Worm (Caenorhabditis elegans) whole organism, L2 larva: Measurements from ENCODE around the gene degt-1.

Experiments used
- C34F6.9 ChIP-seq: fragments of 150-350 bp; optimal IDR thresholded peaks from 2 replicates; lab custom pipeline; 2014; ENCODE audit warnings: missing biosample characterization, missing genetic modification characterization
- R02D3.7 ChIP-seq: fragments of 150-350 bp; optimal IDR thresholded peaks from 2 replicates; lab custom pipeline; 2014; ENCODE audit warnings: missing biosample characterization, missing genetic modification characterization
- Y55F3AM.14 ChIP-seq: fragments of 200-800 bp; sonication (Bioruptor generic); optimal IDR thresholded peaks from 2 replicates; lab custom pipeline; 2018; ENCODE audit warnings: mild to moderate bottlenecking, missing genetic modification characterization, missing compliant biosample characterization
- ZK546.5 ChIP-seq: sonication (generic microtip); optimal IDR thresholded peaks from 2 replicates; lab custom pipeline; 2017; ENCODE audit warnings: missing biosample characterization, missing genetic modification characterization
- alr-1 ChIP-seq: fragments of 150-350 bp; optimal IDR thresholded peaks from 2 replicates; lab custom pipeline; 2014; ENCODE audit warnings: missing biosample characterization, missing genetic modification characterization
- aly-2 ChIP-seq: fragments of 150-350 bp; optimal IDR thresholded peaks from 2 replicates; lab custom pipeline; 2014; ENCODE audit warnings: missing biosample characterization, missing genetic modification characterization
- ama-1 ChIP-seq: fragments of 150-350 bp; optimal IDR thresholded peaks from 2 replicates; lab custom pipeline; 2018; ENCODE audit warnings: inconsistent platforms
- blmp-1 ChIP-seq: sonication (generic microtip); optimal IDR thresholded peaks from 2 replicates; lab custom pipeline; 2017; ENCODE audit warnings: missing genetic modification characterization, mild to moderate bottlenecking, missing compliant biosample characterization, antibody characterized with exemption, moderate library complexity; ENCODE audit not compliant: insufficient read depth
- dmd-4 ChIP-seq: sonication (generic microtip); optimal IDR thresholded peaks from 2 replicates; lab custom pipeline; 2017; ENCODE audit warnings: missing biosample characterization, missing genetic modification characterization
- egl-27 ChIP-seq: sonication (generic microtip); optimal IDR thresholded peaks from 3 replicates; lab custom pipeline; 2017; ENCODE audit warnings: missing biosample characterization, missing genetic modification reagents, missing genetic modification characterization
- elt-1 ChIP-seq: fragments of 150-350 bp; optimal IDR thresholded peaks from 2 replicates; lab custom pipeline; 2014; ENCODE audit warnings: missing biosample characterization, missing genetic modification characterization
- elt-3 ChIP-seq: sonication (generic microtip); optimal IDR thresholded peaks from 2 replicates; lab custom pipeline; 2017; ENCODE audit warnings: missing biosample characterization, missing genetic modification characterization
- fos-1 ChIP-seq: fragments of 150-350 bp; optimal IDR thresholded peaks from 2 replicates; lab custom pipeline; 2014; ENCODE audit warnings: missing biosample characterization, missing genetic modification characterization
- gmeb-1 ChIP-seq: fragments of 150-350 bp; optimal IDR thresholded peaks from 2 replicates; lab custom pipeline; 2014; ENCODE audit warnings: missing biosample characterization, missing genetic modification characterization
- lin-11 ChIP-seq: fragments of 150-350 bp; sonication (generic microtip); optimal IDR thresholded peaks from 2 replicates; lab custom pipeline; 2014; ENCODE audit warnings: missing biosample characterization, missing genetic modification characterization, inconsistent platforms, mixed read lengths
- lin-13 ChIP-seq: fragments of 150-350 bp; optimal IDR thresholded peaks from 2 replicates; lab custom pipeline; 2014; ENCODE audit warnings: missing biosample characterization, missing genetic modification reagents, missing genetic modification characterization
- lin-39 ChIP-seq: fragments of 150-350 bp; optimal IDR thresholded peaks from 2 replicates; lab custom pipeline; 2014; ENCODE audit warnings: missing biosample characterization, missing genetic modification reagents, missing genetic modification characterization
- mab-5 ChIP-seq: fragments of 150-350 bp; optimal IDR thresholded peaks from 2 replicates; lab custom pipeline; 2014; ENCODE audit warnings: missing biosample characterization, missing genetic modification characterization
- mbf-1 ChIP-seq: sonication (generic microtip); optimal IDR thresholded peaks from 2 replicates; lab custom pipeline; 2017; ENCODE audit warnings: missing biosample characterization, missing genetic modification characterization
- mdl-1 ChIP-seq, 2 experiments: fragments of 150-350 bp in 1 of 2; sonication (generic microtip) in 1 of 2; optimal IDR thresholded peaks; 2 replicates each; lab custom pipeline; 2017; ENCODE audit warnings: missing biosample characterization in 2 of 2, missing genetic modification characterization in 2 of 2
- nhr-10 ChIP-seq: sonication (generic microtip); optimal IDR thresholded peaks from 2 replicates; lab custom pipeline; 2017; ENCODE audit warnings: missing biosample characterization, missing genetic modification characterization
- nhr-11 ChIP-seq: fragments of 150-350 bp; optimal IDR thresholded peaks from 2 replicates; lab custom pipeline; 2014; ENCODE audit warnings: missing biosample characterization, missing genetic modification characterization
- nhr-23 ChIP-seq: fragments of 150-350 bp; optimal IDR thresholded peaks from 2 replicates; lab custom pipeline; 2014; ENCODE audit warnings: missing biosample characterization, missing genetic modification reagents, missing genetic modification characterization
- nhr-237 ChIP-seq: fragments of 150-350 bp; optimal IDR thresholded peaks from 2 replicates; lab custom pipeline; 2014; ENCODE audit warnings: missing biosample characterization, missing genetic modification characterization
- nhr-25 ChIP-seq: fragments of 150-350 bp; sonication (generic microtip); optimal IDR thresholded peaks from 3 replicates; lab custom pipeline; 2014; ENCODE audit warnings: missing biosample characterization, missing genetic modification characterization
- nhr-6 ChIP-seq: fragments of 150-350 bp; optimal IDR thresholded peaks from 2 replicates; lab custom pipeline; 2014; ENCODE audit warnings: missing biosample characterization, missing genetic modification characterization
- peb-1 ChIP-seq: fragments of 150-350 bp; optimal IDR thresholded peaks from 2 replicates; lab custom pipeline; 2014; ENCODE audit warnings: missing biosample characterization, missing genetic modification characterization
- skn-1 ChIP-seq: sonication (generic microtip); optimal IDR thresholded peaks from 2 replicates; lab custom pipeline; 2017; ENCODE audit warnings: missing biosample characterization, missing genetic modification characterization
- sma-3 ChIP-seq: sonication (generic microtip); optimal IDR thresholded peaks from 2 replicates; lab custom pipeline; 2016; ENCODE audit warnings: missing genetic modification reagents, missing genetic modification characterization, missing compliant biosample characterization
- sma-9 ChIP-seq, 2 experiments: fragments of 150-350 bp in 1 of 2; sonication (generic microtip) in 1 of 2; optimal IDR thresholded peaks; 2 replicates each; lab custom pipeline; 2014 to 2016; ENCODE audit warnings: missing genetic modification characterization in 2 of 2, mild to moderate bottlenecking in 1 of 2, missing biosample characterization in 1 of 2, missing compliant biosample characterization in 1 of 2, missing genetic modification reagents in 1 of 2, moderate library complexity in 1 of 2
- snpc-4 ChIP-seq: fragments of 150-350 bp; optimal IDR thresholded peaks from 2 replicates; lab custom pipeline; 2014; ENCODE audit warnings: missing biosample characterization, missing genetic modification characterization
- unc-62 ChIP-seq: fragments of 150-350 bp; optimal IDR thresholded peaks from 2 replicates; lab custom pipeline; 2014; ENCODE audit warnings: missing biosample characterization, missing genetic modification reagents, missing genetic modification characterization
- zag-1 ChIP-seq: fragments of 150-350 bp; optimal IDR thresholded peaks from 2 replicates; lab custom pipeline; 2014; ENCODE audit warnings: missing biosample characterization, missing genetic modification characterization
- ztf-11 ChIP-seq: sonication (generic microtip); optimal IDR thresholded peaks from 2 replicates; lab custom pipeline; 2017; ENCODE audit warnings: missing biosample characterization, missing genetic modification characterization

Gene degt-1

ce11 chrV:10540024-10540423 lies at the start of gene degt-1:
Gene degt-1 (plus strand): TSS chrV:10540324.
- TF ChIP-seq nhr-6 (tag; lab: Kevin White, UChicago) (no peak), nhr-11 (tag; lab: Kevin White, UChicago) (no peak), nhr-10 (tag; lab: Kevin White, UChicago) (no peak), skn-1 (tag; lab: Kevin White, UChicago) (no peak), nhr-25 (no peak), nhr-237 (tag; lab: Kevin White, UChicago) (no peak), lin-39 (tag; lab: Kevin White, UChicago) (no peak), egl-27 (tag; lab: Kevin White, UChicago) (no peak), peb-1 (no peak), R02D3.7 (no peak), sma-3 (GFP tag; lab: Kevin White, UChicago) (no peak), C34F6.9 (tag; lab: Kevin White, UChicago) (no peak), zag-1 (no peak), ztf-11 (tag; lab: Kevin White, UChicago) (no peak), nhr-23 (tag; lab: Kevin White, UChicago) (no peak)
- TF ChIP-seq, all 48 proteins: peak for 0

- TF ChIP-seq unc-62 (GFP tag; lab: Kevin White, UChicago), result no peak
- TF ChIP-seq dmd-4 (tag; lab: Kevin White, UChicago), result no peak
- no peak for TF ChIP-seq lin-11 (tag; lab: Kevin White, UChicago)
- no peak for TF ChIP-seq blmp-1 (tag; lab: Kevin White, UChicago)
- TF ChIP-seq egl-27 (tag; lab: Kevin White, UChicago), result no peak
- no peak for TF ChIP-seq C34F6.9 (tag; lab: Kevin White, UChicago)
- no peak for TF ChIP-seq skn-1 (tag; lab: Kevin White, UChicago)
Observed at ce11 chrV:10491443-10491842, 48.7 kb upstream of the degt-1 start, which contains the start of gene aqp-5. Gene aqp-5 (plus strand): TSS chrV:10491743.

ce11 chrV:10493150-10493549 lies 47.0 kb upstream of the degt-1 start, which contains the start of gene ugt-33:
Gene ugt-33 (plus strand): TSS chrV:10493409.
- TF ChIP-seq fos-1 (tag; lab: Kevin White, UChicago), result peak; percentile 64
- peak; percentile 26 for TF ChIP-seq sma-9 (GFP tag; optimal IDR thresholded peaks at IDR 0.05; lab: Kevin White, UChicago)
- TF ChIP-seq sma-9 (tag; optimal IDR thresholded peaks at IDR 0.05; lab: Kevin White, UChicago), result no peak
- TF ChIP-seq gmeb-1 (tag; lab: Kevin White, UChicago), result peak; percentile 23
- TF ChIP-seq dmd-4 (tag; lab: Kevin White, UChicago), result no peak
- no peak for TF ChIP-seq snpc-4 (tag; lab: Kevin White, UChicago)

- TF ChIP-seq alr-1 (no peak), mdl-1 (tag; optimal IDR thresholded peaks at IDR 0.05; lab: Kevin White, UChicago) (no peak), aly-2 (tag; lab: Kevin White, UChicago) (no peak), skn-1 (tag; lab: Kevin White, UChicago) (no peak), C34F6.9 (tag; lab: Kevin White, UChicago) (no peak), elt-3 (tag; lab: Kevin White, UChicago) (no peak), snpc-4 (tag; lab: Kevin White, UChicago) (no peak), nhr-6 (tag; lab: Kevin White, UChicago) (no peak)
Observed at ce11 chrV:10496733-10497132, 43.4 kb upstream of the degt-1 start, which contains the start of gene C35A5.4. Gene C35A5.4 (plus strand): TSS chrV:10497033.

- no peak for TF ChIP-seq R02D3.7
- no peak for TF ChIP-seq lin-13 (GFP tag; lab: Kevin White, UChicago)
- TF ChIP-seq peb-1, result no peak
- no peak for TF ChIP-seq sma-9 (GFP tag; optimal IDR thresholded peaks at IDR 0.05; lab: Kevin White, UChicago)
- TF ChIP-seq sma-9 (tag; optimal IDR thresholded peaks at IDR 0.05; lab: Kevin White, UChicago), result no peak
- no peak for TF ChIP-seq mab-5 (tag; lab: Kevin White, UChicago)
- TF ChIP-seq mbf-1 (tag; lab: Kevin White, UChicago), result no peak
- no peak for TF ChIP-seq gmeb-1 (tag; lab: Kevin White, UChicago)
- no peak for TF ChIP-seq nhr-11 (tag; lab: Kevin White, UChicago)
- TF ChIP-seq ZK546.5 (tag; lab: Kevin White, UChicago), result no peak
- TF ChIP-seq sma-3 (GFP tag; lab: Kevin White, UChicago), result no peak
- TF ChIP-seq unc-62 (GFP tag; lab: Kevin White, UChicago), result no peak
- no peak for TF ChIP-seq dmd-4 (tag; lab: Kevin White, UChicago)
- no peak for TF ChIP-seq aly-2 (tag; lab: Kevin White, UChicago)
- no peak for TF ChIP-seq ama-1 (lab: Kevin White, UChicago)
- no peak for TF ChIP-seq elt-1 (tag; lab: Kevin White, UChicago)
- TF ChIP-seq skn-1 (tag; lab: Kevin White, UChicago), result no peak
- no peak for TF ChIP-seq nhr-6 (tag; lab: Kevin White, UChicago)
- no peak for TF ChIP-seq Y55F3AM.14 (GFP tag; lab: Kevin White, UChicago)
- no peak for TF ChIP-seq ztf-11 (tag; lab: Kevin White, UChicago)
- TF ChIP-seq, all 48 proteins: peak for 0
Observed at ce11 chrV:10501295-10501694, 38.8 kb upstream of the degt-1 start, which contains the start of gene C35A5.3. Gene C35A5.3 (minus strand): TSS chrV:10501395.
